Fruit fly (Drosophila melanogaster) whole organism, wandering third instar larva: Measurements from ENCODE around the gene Shal.
A peak's percentile ranks its signal among the peaks of the same experiment; 100 is the strongest.

Experiments
- CG32264 ChIP-seq: fragments of 200-800 bp; sonication (Bioruptor generic); optimal IDR thresholded peaks from 2 replicates; lab custom pipeline; 2016; ENCODE audit warnings: missing biosample characterization, missing genetic modification characterization
- CG9705 ChIP-seq: fragments of 200-800 bp; sonication (Bioruptor generic); optimal IDR thresholded peaks from 2 replicates; lab custom pipeline; 2018; ENCODE audit warnings: missing biosample characterization, mild to moderate bottlenecking, missing genetic modification characterization
- CrebA ChIP-seq: fragments of 200-800 bp; sonication (Bioruptor generic); optimal IDR thresholded peaks from 2 replicates; lab custom pipeline; 2016; ENCODE audit warnings: missing biosample characterization, mild to moderate bottlenecking, missing genetic modification characterization, borderline replicate concordance
- Dfd ChIP-seq: fragments of >200 bp; optimal IDR thresholded peaks from 2 replicates; lab custom pipeline; 2017; ENCODE audit warnings: missing biosample characterization, missing genetic modification characterization
- GATAd ChIP-seq: sonication (Bioruptor generic); optimal IDR thresholded peaks from 2 replicates; lab custom pipeline; 2016; ENCODE audit warnings: missing biosample characterization, missing genetic modification characterization
- HLH106 ChIP-seq: fragments of 200-800 bp; optimal IDR thresholded peaks from 3 replicates; lab custom pipeline; 2019; ENCODE audit warnings: missing biosample characterization, mild to moderate bottlenecking, missing genetic modification characterization, moderate library complexity
- Hnf4 ChIP-seq: fragments of 200-800 bp; sonication (Bioruptor generic); optimal IDR thresholded peaks from 2 replicates; lab custom pipeline; 2016; ENCODE audit warnings: missing biosample characterization, mild to moderate bottlenecking, missing genetic modification characterization
- Hr78 ChIP-seq: fragments of >200 bp; optimal IDR thresholded peaks from 2 replicates; lab custom pipeline; 2017; ENCODE audit warnings: missing biosample characterization, missing genetic modification characterization
- Hr83 ChIP-seq: fragments of 200-300 bp; sonication (Bioruptor generic); optimal IDR thresholded peaks from 2 replicates; lab custom pipeline; 2016; ENCODE audit warnings: missing biosample characterization, mild to moderate bottlenecking, missing genetic modification characterization, moderate library complexity; ENCODE audit not compliant: poor library complexity, severe bottlenecking
- Jra ChIP-seq: sonication (Bioruptor generic); optimal IDR thresholded peaks from 2 replicates; lab custom pipeline; 2016; ENCODE audit warnings: missing biosample characterization, missing genetic modification characterization
- Mio ChIP-seq: sonication (Bioruptor generic); optimal IDR thresholded peaks from 2 replicates; lab custom pipeline; 2016; ENCODE audit warnings: missing biosample characterization, missing genetic modification characterization
- Myc ChIP-seq: fragments of >200 bp; optimal IDR thresholded peaks from 2 replicates; lab custom pipeline; 2017
- N ChIP-seq: fragments of >200 bp; optimal IDR thresholded peaks from 2 replicates; lab custom pipeline; 2018; ENCODE audit warnings: missing biosample characterization, missing external identifiers, missing genetic modification characterization
- OdsH ChIP-seq: fragments of 200-800 bp; sonication (Bioruptor generic); optimal IDR thresholded peaks from 2 replicates; lab custom pipeline; 2016; ENCODE audit warnings: missing biosample characterization, mild to moderate bottlenecking, missing genetic modification characterization
- Rel ChIP-seq, 2 experiments: fragments of 200-800 bp; sonication (Bioruptor generic) in 1 of 2; optimal IDR thresholded peaks; 2 replicates in 1 of 2; 3 replicates in 1 of 2; lab custom pipeline; 2016 to 2019; ENCODE audit warnings: mild to moderate bottlenecking in 2 of 2, missing biosample characterization in 2 of 2, missing genetic modification characterization in 2 of 2, moderate library complexity in 1 of 2
- Sp1 ChIP-seq: fragments of 200-800 bp; sonication (Bioruptor generic); optimal IDR thresholded peaks from 3 replicates; lab custom pipeline; 2019; ENCODE audit warnings: missing biosample characterization, mild to moderate bottlenecking, missing genetic modification characterization, moderate library complexity
- br ChIP-seq: fragments of 200-800 bp; sonication (Bioruptor generic); optimal IDR thresholded peaks from 2 replicates; lab custom pipeline; 2016; ENCODE audit warnings: missing biosample characterization, missing genetic modification characterization
- brk ChIP-seq: fragments of 200-800 bp; sonication (Bioruptor generic); optimal IDR thresholded peaks from 2 replicates; lab custom pipeline; 2016; ENCODE audit warnings: missing biosample characterization, mild to moderate bottlenecking, missing genetic modification characterization
- dl ChIP-seq, 2 experiments: fragments of 175-275, 200-275 bp in 1 of 2; fragments of 200-275 bp in 1 of 2; sonication (Bioruptor generic); optimal IDR thresholded peaks; lab custom pipeline; 2018; ENCODE audit warnings: mild to moderate bottlenecking in 2 of 2, missing biosample characterization in 2 of 2, missing genetic modification characterization in 2 of 2, moderate library complexity in 2 of 2; ENCODE audit not compliant: partially characterized antibody in 2 of 2, insufficient read depth in 1 of 2
- dmrt93B ChIP-seq: fragments of 200-800 bp; sonication (Bioruptor generic); optimal IDR thresholded peaks from 2 replicates; lab custom pipeline; 2018; ENCODE audit warnings: missing biosample characterization, mild to moderate bottlenecking, missing genetic modification characterization
- dsf ChIP-seq: sonication (Bioruptor generic); optimal IDR thresholded peaks from 2 replicates; lab custom pipeline; 2016; ENCODE audit warnings: missing biosample characterization, missing genetic modification characterization, borderline replicate concordance
- ey ChIP-seq: fragments of 200-800 bp; sonication (Bioruptor generic); optimal IDR thresholded peaks from 2 replicates; lab custom pipeline; 2016; ENCODE audit warnings: missing biosample characterization, missing genetic modification characterization
- foxo ChIP-seq, 2 experiments: fragments of 200-800 bp; sonication (Bioruptor generic); optimal IDR thresholded peaks; 2 replicates in 1 of 2; 3 replicates in 1 of 2; lab custom pipeline; 2016 to 2017; ENCODE audit warnings: missing biosample characterization in 2 of 2, missing genetic modification characterization in 2 of 2
- fru ChIP-seq: fragments of 200-800 bp; sonication (Bioruptor generic); optimal IDR thresholded peaks from 3 replicates; lab custom pipeline; 2016; ENCODE audit warnings: missing biosample characterization, mild to moderate bottlenecking, missing genetic modification characterization
- h ChIP-seq: fragments of 200-800 bp; sonication (Bioruptor generic); optimal IDR thresholded peaks from 3 replicates; lab custom pipeline; 2016; ENCODE audit warnings: missing biosample characterization, mild to moderate bottlenecking, missing genetic modification characterization
- jim ChIP-seq: fragments of 175-275, 200-325 bp; sonication (Bioruptor generic); optimal IDR thresholded peaks from 2 replicates; lab custom pipeline; 2016; ENCODE audit warnings: missing biosample characterization, mild to moderate bottlenecking, missing genetic modification characterization
- lola ChIP-seq: fragments of >200 bp; optimal IDR thresholded peaks from 2 replicates; lab custom pipeline; 2017; ENCODE audit warnings: missing biosample characterization, missing genetic modification characterization
- pan ChIP-seq: fragments of >200 bp; optimal IDR thresholded peaks from 2 replicates; lab custom pipeline; 2017
- psq ChIP-seq: fragments of 200-800 bp; sonication (Bioruptor generic); optimal IDR thresholded peaks from 3 replicates; lab custom pipeline; 2017; ENCODE audit warnings: missing biosample characterization, mild to moderate bottlenecking, missing genetic modification characterization, moderate library complexity
- rgr ChIP-seq: fragments of 200-800 bp; sonication (Bioruptor generic); optimal IDR thresholded peaks from 3 replicates; lab custom pipeline; 2016; ENCODE audit warnings: missing biosample characterization, mild to moderate bottlenecking, missing genetic modification characterization
- sage ChIP-seq: fragments of 200-800 bp; sonication (Bioruptor generic); optimal IDR thresholded peaks from 2 replicates; lab custom pipeline; 2016; ENCODE audit warnings: missing biosample characterization, mild to moderate bottlenecking, missing genetic modification characterization
- sv ChIP-seq: fragments of 200-800 bp; sonication (Bioruptor generic); optimal IDR thresholded peaks from 3 replicates; lab custom pipeline; 2016; ENCODE audit warnings: missing biosample characterization, missing genetic modification characterization
- tai ChIP-seq: sonication (Bioruptor generic); optimal IDR thresholded peaks from 2 replicates; lab custom pipeline; 2016; ENCODE audit warnings: missing biosample characterization, missing genetic modification characterization
- usp ChIP-seq: fragments of >200 bp; optimal IDR thresholded peaks from 2 replicates; lab custom pipeline; 2017; ENCODE audit warnings: missing biosample characterization, missing genetic modification characterization
- woc ChIP-seq: sonication (Bioruptor generic); optimal IDR thresholded peaks from 2 replicates; lab custom pipeline; 2016; ENCODE audit warnings: missing biosample characterization, mild to moderate bottlenecking, missing genetic modification characterization

The Shal gene

DNA sequence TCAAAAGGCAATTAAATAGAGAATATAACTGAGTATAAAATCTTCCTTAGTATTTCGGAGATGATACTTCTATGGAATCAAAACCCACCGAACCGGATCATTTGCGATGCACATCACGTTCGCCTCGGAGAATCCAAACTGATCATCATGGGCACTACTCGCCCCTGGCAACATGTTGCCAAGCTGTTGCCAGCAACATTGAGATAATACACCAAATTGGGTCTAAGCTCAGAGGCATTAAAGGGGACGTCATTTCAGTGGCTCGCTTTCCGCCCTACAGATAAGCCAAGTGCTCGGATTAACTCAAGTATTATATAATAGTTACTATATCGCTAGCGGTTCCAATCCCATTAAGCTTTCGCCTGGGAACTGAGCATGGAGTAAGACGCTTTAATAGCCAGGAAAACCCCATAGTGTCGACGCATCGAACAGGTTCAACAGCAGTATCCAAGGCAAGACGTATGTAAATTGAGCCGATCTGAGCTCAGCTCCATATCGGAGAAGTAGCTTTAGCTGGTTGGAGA is 21.7 kb upstream of the Shal start, which contains the start of the genes lush and CG9372:
TSS of gene lush (minus strand) at position 117 of the 524 bp plus-strand sequence.
TSS of gene CG9372 (plus strand) at position 235 of the 524 bp plus-strand sequence.
- TF ChIP-seq N (GFP tag; lab: Kevin White, UChicago), result no peak

DNA sequence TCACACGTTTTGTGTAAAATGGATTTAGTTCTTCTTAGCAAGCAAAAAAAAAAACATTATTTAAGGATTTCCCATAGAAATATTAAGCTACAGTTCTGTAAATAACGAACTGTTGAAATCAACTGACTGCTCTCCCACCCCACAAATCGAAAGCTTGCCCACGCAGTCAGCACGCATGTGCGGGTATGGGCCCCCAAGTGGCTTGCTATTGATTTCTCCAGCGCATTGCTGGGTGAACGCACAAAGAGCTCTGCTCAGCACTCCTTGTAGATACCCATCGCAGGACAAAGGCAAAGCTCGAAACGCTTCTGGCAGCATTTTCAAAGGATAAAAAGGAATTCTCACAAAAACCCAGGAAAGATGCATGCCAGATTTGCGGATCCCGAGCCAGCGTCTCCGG is 17.0 kb upstream of the Shal start, which contains the start of gene CG9368:
TSS of gene CG9368 (plus strand) at position 221 of the 400 bp plus-strand sequence.
- TF ChIP-seq CG9705 (GFP tag; lab: Kevin White, UChicago), result no peak
- TF ChIP-seq sage (GFP tag; lab: Kevin White, UChicago), result no peak
- TF ChIP-seq dmrt93B (GFP tag; lab: Kevin White, UChicago), result no peak
- TF ChIP-seq Jra (GFP tag; lab: Kevin White, UChicago), result no peak
- TF ChIP-seq psq, result no peak
- TF ChIP-seq lola (GFP tag; lab: Kevin White, UChicago), result no peak
- no peak for TF ChIP-seq Rel (GFP tag; optimal IDR thresholded peaks at IDR 0.05; lab: Kevin White, UChicago)
- no peak for TF ChIP-seq Rel (tag; optimal IDR thresholded peaks at IDR 0.05; lab: Kevin White, UChicago)
- TF ChIP-seq Myc (lab: Kevin White, UChicago), result no peak

DNA sequence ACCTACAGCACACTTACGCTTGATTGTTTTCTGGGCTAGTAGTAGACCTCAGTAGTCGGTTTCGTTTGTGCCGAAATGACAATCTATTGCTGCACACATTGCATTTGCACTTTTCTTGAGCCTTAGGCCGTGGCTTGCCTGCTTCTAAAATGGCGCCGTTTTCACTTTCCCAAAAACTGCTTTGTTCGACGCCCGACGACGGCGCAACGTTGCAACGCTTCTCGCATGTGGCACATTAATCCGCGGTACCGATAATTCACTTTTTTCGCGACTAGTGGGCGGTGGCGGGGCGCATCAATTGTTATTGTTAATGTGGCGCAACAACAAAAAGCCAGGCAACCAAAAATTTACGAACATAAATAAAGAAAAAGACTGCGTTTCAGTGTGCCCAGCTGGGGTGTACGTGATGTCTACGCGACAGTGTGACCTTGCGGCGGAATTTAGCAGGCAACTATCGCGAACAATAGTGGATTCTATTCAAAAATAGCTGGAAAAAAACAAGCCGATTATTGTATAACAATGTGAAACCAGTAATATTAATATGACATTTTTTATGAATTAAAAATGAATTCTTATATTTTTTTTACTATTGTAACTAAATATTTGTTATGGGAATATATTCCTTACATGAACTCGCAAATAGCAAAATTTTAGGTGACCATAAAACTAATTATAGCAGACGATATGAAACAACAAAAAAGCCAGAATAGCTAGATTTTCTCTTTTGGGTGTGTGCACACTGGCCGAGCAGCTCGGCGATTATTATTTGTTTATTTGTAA is 14.2 kb upstream of the Shal start, which contains the start of the genes ash1 and Taf6:
TSS of gene ash1 (minus strand) at position 387 of the 780 bp plus-strand sequence.
TSS of gene Taf6 (plus strand) at position 720 of the 780 bp plus-strand sequence.
- no peak for TF ChIP-seq rgr
- no peak for TF ChIP-seq CrebA (GFP tag; lab: Kevin White, UChicago)
- TF ChIP-seq Myc (lab: Kevin White, UChicago), result peak; percentile 88
- TF ChIP-seq N (GFP tag; lab: Kevin White, UChicago), result no peak
- no peak for TF ChIP-seq Rel (GFP tag; optimal IDR thresholded peaks at IDR 0.05; lab: Kevin White, UChicago)
- peak; percentile 45 for TF ChIP-seq Rel (tag; optimal IDR thresholded peaks at IDR 0.05; lab: Kevin White, UChicago)
- TF ChIP-seq br, result no peak

DNA sequence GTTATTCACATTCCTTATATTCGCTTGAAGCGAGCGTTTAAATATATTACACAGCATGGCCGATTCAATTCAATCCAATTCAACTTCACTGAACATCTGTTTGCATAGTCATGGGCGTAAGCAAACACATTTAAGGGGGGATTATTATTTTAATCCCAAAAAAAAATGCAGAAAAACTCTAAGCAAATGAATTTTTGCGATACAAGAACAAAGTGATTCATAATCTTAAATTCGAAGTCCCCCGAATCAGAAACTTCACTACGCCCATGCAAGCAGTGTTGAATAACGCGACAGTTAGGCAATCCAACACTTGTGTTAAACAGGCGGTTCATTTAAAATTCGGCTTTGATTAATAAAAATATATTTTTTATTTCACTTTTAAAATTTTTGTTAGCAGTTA is 6.1 kb upstream of the Shal start, which contains the start of gene CG14100:
TSS of gene CG14100 (minus strand) at position 103 of the 400 bp plus-strand sequence.
- TF ChIP-seq Mio (GFP tag; lab: Kevin White, UChicago), result peak; percentile 98
- TF ChIP-seq rgr, result peak; percentile 100
- peak; percentile 100 for TF ChIP-seq h (GFP tag; lab: Kevin White, UChicago)
- TF ChIP-seq jim (GFP tag; lab: Kevin White, UChicago), result peak; percentile 100
- no peak for TF ChIP-seq CrebA (GFP tag; lab: Kevin White, UChicago)
- TF ChIP-seq Hr78 (GFP tag; lab: Kevin White, UChicago), result no peak
- no peak for TF ChIP-seq lola (GFP tag; lab: Kevin White, UChicago)
- no peak for TF ChIP-seq tai (GFP tag; lab: Kevin White, UChicago)
- TF ChIP-seq CG9705 (GFP tag; lab: Kevin White, UChicago), result peak; percentile 100
- TF ChIP-seq Hnf4, result peak; percentile 100
- peak; percentile 99 for TF ChIP-seq dsf
- TF ChIP-seq Sp1 (GFP tag; lab: Kevin White, UChicago), result peak; percentile 100
- TF ChIP-seq usp (GFP tag; lab: Kevin White, UChicago), result no peak
- TF ChIP-seq pan (lab: Kevin White, UChicago), result no peak
- TF ChIP-seq woc, result peak; percentile 100
- peak; percentile 100 for TF ChIP-seq sage (GFP tag; lab: Kevin White, UChicago)
- TF ChIP-seq OdsH, result peak; percentile 100
- TF ChIP-seq psq, result peak; percentile 100
- TF ChIP-seq Rel (GFP tag; optimal IDR thresholded peaks at IDR 0.05; lab: Kevin White, UChicago), result peak; percentile 99
- TF ChIP-seq Rel (tag; optimal IDR thresholded peaks at IDR 0.05; lab: Kevin White, UChicago), result peak; percentile 98
- no peak for TF ChIP-seq Myc (lab: Kevin White, UChicago)
- peak; percentile 100 for TF ChIP-seq HLH106 (tag; lab: Kevin White, UChicago)
- TF ChIP-seq dmrt93B (GFP tag; lab: Kevin White, UChicago), result peak; percentile 100
- TF ChIP-seq br, result peak; percentile 100
- peak; percentile 99 for TF ChIP-seq brk (GFP tag; lab: Kevin White, UChicago)
- TF ChIP-seq GATAd, result peak; percentile 100
- TF ChIP-seq ey, result peak; percentile 100
- TF ChIP-seq N (GFP tag; lab: Kevin White, UChicago), result no peak
- TF ChIP-seq Hr83 (GFP tag; lab: Kevin White, UChicago), result peak; percentile 100
- TF ChIP-seq dl (GFP tag; optimal IDR thresholded peaks at IDR 0.05; lab: Kevin White, UChicago; ENCODE audit: insufficient read depth in 1 of 2, partially characterized antibody in 2 of 2), result no peak
- peak; percentile 100 for TF ChIP-seq foxo (GFP tag; optimal IDR thresholded peaks at IDR 0.05; lab: Kevin White, UChicago)
- TF ChIP-seq sv (GFP tag; lab: Kevin White, UChicago), result peak; percentile 100
- peak; percentile 99 for TF ChIP-seq Dfd
- TF ChIP-seq fru, result peak; percentile 100
- TF ChIP-seq CG32264 (GFP tag; lab: Kevin White, UChicago), result peak; percentile 100
- TF ChIP-seq Jra (GFP tag; lab: Kevin White, UChicago), result peak; percentile 100
